Fruit fly (Drosophila melanogaster) whole organism, embryonic: Measurements from ENCODE around the gene Mocs2A.
A peak's percentile ranks its signal among the peaks of the same experiment; 100 is the strongest.

Experiments used
- ATbp ChIP-seq: fragments of 200-800 bp; sonication (Bioruptor generic); optimal IDR thresholded peaks from 2 replicates; lab custom pipeline; 2017; ENCODE audit warnings: missing biosample characterization, mild to moderate bottlenecking, missing genetic modification characterization, missing genetic modification reagents
- Aef1 ChIP-seq: fragments of 200-800 bp; sonication (Bioruptor generic); IDR thresholded peaks from 3 replicates; pipeline ENCODE4 v1.3.6; 2022; ENCODE audit warnings: missing biosample characterization, missing genetic modification characterization
- Atf-2 ChIP-seq: fragments of 200-800 bp; sonication (Bioruptor generic); optimal IDR thresholded peaks from 2 replicates; lab custom pipeline; 2016; ENCODE audit warnings: missing biosample characterization, missing genetic modification characterization
- CG10147 ChIP-seq: fragments of 200-800 bp; sonication (Bioruptor generic); optimal IDR thresholded peaks from 2 replicates; lab custom pipeline; 2019; ENCODE audit warnings: missing biosample characterization, mild to moderate bottlenecking, missing genetic modification characterization, moderate library complexity
- CG10959 ChIP-seq: fragments of 200-800 bp; sonication (Bioruptor generic); IDR thresholded peaks from 2 replicates; pipeline ENCODE4 v1.3.6; 2022; ENCODE audit warnings: missing biosample characterization, missing genetic modification characterization
- CG11085 ChIP-seq: fragments of 200-800 bp; sonication (Bioruptor generic); IDR thresholded peaks from 2 replicates; pipeline ENCODE4 v1.3.6; 2022; ENCODE audit warnings: missing biosample characterization, missing genetic modification characterization
- CG12391 ChIP-seq: fragments of 200-800 bp; sonication (Bioruptor generic); optimal IDR thresholded peaks from 3 replicates; lab custom pipeline; 2018; ENCODE audit warnings: missing biosample characterization, mild to moderate bottlenecking, missing genetic modification characterization, moderate library complexity
- CG15073 ChIP-seq: fragments of 200-800 bp; sonication (Bioruptor generic); optimal IDR thresholded peaks from 2 replicates; lab custom pipeline; 2016; ENCODE audit warnings: missing biosample characterization, missing genetic modification characterization
- CG15479 ChIP-seq: fragments of 200-800 bp; sonication (Bioruptor generic); optimal IDR thresholded peaks from 3 replicates; lab custom pipeline; 2019; ENCODE audit warnings: missing biosample characterization, mild to moderate bottlenecking, missing genetic modification characterization, moderate library complexity
- CG15514 ChIP-seq: fragments of 200-800 bp; sonication (Bioruptor generic); optimal IDR thresholded peaks from 3 replicates; lab custom pipeline; 2017; ENCODE audit warnings: missing biosample characterization, missing genetic modification characterization, mild to moderate bottlenecking, moderate library complexity, missing genetic modification reagents
- CG16813 ChIP-seq: fragments of 200-800 bp; sonication (Bioruptor generic); IDR thresholded peaks from 3 replicates; pipeline ENCODE4 v1.3.6; 2022; ENCODE audit warnings: missing biosample characterization, missing genetic modification characterization; ENCODE audit not compliant: partially characterized antibody
- CG17385 ChIP-seq: fragments of 200-800 bp; sonication (Bioruptor generic); optimal IDR thresholded peaks from 3 replicates; lab custom pipeline; 2018; ENCODE audit warnings: missing biosample characterization, mild to moderate bottlenecking, missing genetic modification characterization
- CG17802 ChIP-seq: fragments of 200-800 bp; sonication (Bioruptor generic); optimal IDR thresholded peaks from 2 replicates; lab custom pipeline; 2018; ENCODE audit warnings: missing biosample characterization, mild to moderate bottlenecking, missing genetic modification characterization, moderate library complexity
- CG2120 ChIP-seq: fragments of 200-800 bp; sonication (Bioruptor generic); optimal IDR thresholded peaks from 3 replicates; lab custom pipeline; 2016; ENCODE audit warnings: missing biosample characterization, missing genetic modification characterization
- CG2202 ChIP-seq: fragments of 200-800 bp; sonication (Bioruptor generic); optimal IDR thresholded peaks from 2 replicates; lab custom pipeline; 2018; ENCODE audit warnings: missing biosample characterization, mild to moderate bottlenecking, missing genetic modification characterization
- CG31441 ChIP-seq: fragments of 200-800 bp; sonication (Bioruptor generic); IDR thresholded peaks from 2 replicates; pipeline ENCODE4 v1.3.6; 2022; ENCODE audit warnings: missing biosample characterization, missing genetic modification characterization
- CG32772 ChIP-seq: fragments of 200-800 bp; sonication (Bioruptor generic); IDR thresholded peaks from 2 replicates; pipeline ENCODE4 v1.3.6; 2022; ENCODE audit warnings: missing biosample characterization, missing genetic modification characterization
- CG33213 ChIP-seq: fragments of 200-800 bp; sonication (Bioruptor generic); optimal IDR thresholded peaks from 3 replicates; lab custom pipeline; 2016; ENCODE audit warnings: missing biosample characterization, missing genetic modification characterization
- CG4404 ChIP-seq: fragments of 200-800 bp; sonication (Bioruptor generic); IDR thresholded peaks from 2 replicates; pipeline ENCODE4 v1.3.6; 2022; ENCODE audit warnings: missing biosample characterization, missing genetic modification characterization
- CG6272 ChIP-seq: fragments of 200-800 bp; sonication (Bioruptor generic); IDR thresholded peaks from 2 replicates; pipeline ENCODE4 v1.3.6; 2022; ENCODE audit warnings: missing biosample characterization, missing genetic modification characterization
- CG8089 ChIP-seq: fragments of 200-800 bp; sonication (Bioruptor generic); optimal IDR thresholded peaks from 3 replicates; lab custom pipeline; 2016; ENCODE audit warnings: missing biosample characterization, missing genetic modification characterization
- CG9609 ChIP-seq: fragments of 200-800 bp; sonication (Bioruptor generic); optimal IDR thresholded peaks from 3 replicates; lab custom pipeline; 2016; ENCODE audit warnings: missing biosample characterization, missing genetic modification characterization
- D19B ChIP-seq: fragments of 200-800 bp; sonication (Bioruptor generic); optimal IDR thresholded peaks from 2 replicates; lab custom pipeline; 2017; ENCODE audit warnings: missing biosample characterization, mild to moderate bottlenecking, missing genetic modification characterization
- H15 ChIP-seq: fragments of 200-800 bp; sonication (Bioruptor generic); IDR thresholded peaks from 3 replicates; pipeline ENCODE4 v1.3.6; 2022; ENCODE audit warnings: missing biosample characterization, missing genetic modification characterization
- NC2α ChIP-seq: fragments of 200-800 bp; sonication (Bioruptor generic); optimal IDR thresholded peaks from 2 replicates; lab custom pipeline; 2016; ENCODE audit warnings: missing biosample characterization, missing genetic modification characterization
- NC2β ChIP-seq: fragments of 200-800 bp; sonication (Bioruptor generic); optimal IDR thresholded peaks from 2 replicates; lab custom pipeline; 2016; ENCODE audit warnings: missing biosample characterization, missing genetic modification characterization
- Nf-YC ChIP-seq: fragments of 200-800 bp; optimal IDR thresholded peaks from 3 replicates; lab custom pipeline; 2019; ENCODE audit warnings: missing biosample characterization, mild to moderate bottlenecking, missing genetic modification characterization, moderate library complexity
- Poxn ChIP-seq: fragments of 200-800 bp; sonication (Bioruptor generic); IDR thresholded peaks from 2 replicates; pipeline ENCODE4 v1.3.6; 2022; ENCODE audit warnings: missing biosample characterization, missing genetic modification characterization
- al ChIP-seq: fragments of 200-800 bp; sonication (Bioruptor generic); IDR thresholded peaks from 2 replicates; pipeline ENCODE4 v1.3.6; 2022; ENCODE audit warnings: missing biosample characterization, missing genetic modification characterization
- bab2 ChIP-seq: fragments of 200-800 bp; sonication (Bioruptor generic); optimal IDR thresholded peaks from 2 replicates; lab custom pipeline; 2016; ENCODE audit warnings: missing biosample characterization, missing genetic modification characterization
- cas ChIP-seq: fragments of 200-800 bp; sonication (Bioruptor generic); IDR thresholded peaks from 2 replicates; pipeline ENCODE4 v1.3.6; 2022; ENCODE audit warnings: missing biosample characterization, missing genetic modification characterization
- crol ChIP-seq: fragments of 200-800 bp; sonication (Bioruptor generic); IDR thresholded peaks from 2 replicates; pipeline ENCODE4 v1.3.6; 2022; ENCODE audit warnings: missing biosample characterization, missing genetic modification characterization
- cwo ChIP-seq: fragments of 200-800 bp; sonication (Bioruptor generic); optimal IDR thresholded peaks from 3 replicates; lab custom pipeline; 2017; ENCODE audit warnings: missing biosample characterization, missing genetic modification characterization, mild to moderate bottlenecking, moderate library complexity, missing genetic modification reagents
- dm ChIP-seq: fragments of 200-800 bp; sonication (Bioruptor generic); optimal IDR thresholded peaks from 3 replicates; lab custom pipeline; 2016; ENCODE audit warnings: missing biosample characterization, missing genetic modification characterization
- emc ChIP-seq: fragments of 200-800 bp; sonication (Bioruptor generic); optimal IDR thresholded peaks from 2 replicates; lab custom pipeline; 2016; ENCODE audit warnings: missing biosample characterization, missing genetic modification characterization
- fru ChIP-seq: fragments of >200 bp; optimal IDR thresholded peaks from 2 replicates; lab custom pipeline; 2017
- fu2 ChIP-seq: fragments of 200-800 bp; sonication (Bioruptor generic); optimal IDR thresholded peaks from 2 replicates; lab custom pipeline; 2016; ENCODE audit warnings: missing biosample characterization, missing genetic modification characterization
- gsb ChIP-seq: fragments of 200-800 bp; sonication (Bioruptor generic); IDR thresholded peaks from 2 replicates; pipeline ENCODE4 v1.3.6; 2022; ENCODE audit warnings: missing biosample characterization, missing genetic modification characterization
- ham ChIP-seq: fragments of 200-800 bp; sonication (Bioruptor generic); IDR thresholded peaks from 2 replicates; pipeline ENCODE4 v1.3.6; 2022; ENCODE audit warnings: missing biosample characterization, missing genetic modification characterization
- kay ChIP-seq: fragments of 200-800 bp; sonication (Bioruptor generic); optimal IDR thresholded peaks from 2 replicates; lab custom pipeline; 2016; ENCODE audit warnings: missing biosample characterization, missing genetic modification characterization
- knrl ChIP-seq: fragments of 200-800 bp; sonication (Bioruptor generic); IDR thresholded peaks from 3 replicates; pipeline ENCODE4 v1.3.6; 2022; ENCODE audit warnings: missing biosample characterization, missing genetic modification characterization; ENCODE audit not compliant: partially characterized antibody
- nmo ChIP-seq: fragments of 200-800 bp; sonication (Bioruptor generic); optimal IDR thresholded peaks from 2 replicates; lab custom pipeline; 2018; ENCODE audit warnings: missing biosample characterization, mild to moderate bottlenecking, missing genetic modification characterization, moderate library complexity
- oc ChIP-seq: fragments of 200-800 bp; sonication (Bioruptor generic); optimal IDR thresholded peaks from 2 replicates; lab custom pipeline; 2018; ENCODE audit warnings: missing biosample characterization, mild to moderate bottlenecking, missing genetic modification characterization, moderate library complexity
- row ChIP-seq: fragments of 200-800 bp; sonication (Bioruptor generic); IDR thresholded peaks from 3 replicates; pipeline ENCODE4 v1.3.6; 2022; ENCODE audit warnings: missing biosample characterization, missing genetic modification characterization
- sc ChIP-seq, 3 experiments: fragments of >200 bp in 2 of 3; fragments of 200-800 bp in 1 of 3; sonication (Bioruptor generic) in 1 of 3; optimal IDR thresholded peaks; 2 replicates in 2 of 3; 3 replicates in 1 of 3; lab custom pipeline; 2017; ENCODE audit warnings: mild to moderate bottlenecking in 1 of 3, missing biosample characterization in 1 of 3, missing genetic modification characterization in 1 of 3, missing genetic modification reagents in 1 of 3
- schlank ChIP-seq: fragments of 200-800 bp; sonication (Bioruptor generic); optimal IDR thresholded peaks from 2 replicates; lab custom pipeline; 2018; ENCODE audit warnings: missing biosample characterization, mild to moderate bottlenecking, missing genetic modification characterization
- sr ChIP-seq: fragments of 200-800 bp; sonication (Bioruptor generic); IDR thresholded peaks from 3 replicates; pipeline ENCODE4 v1.3.6; 2022; ENCODE audit warnings: missing biosample characterization, missing genetic modification characterization
- stwl ChIP-seq: fragments of 200-800 bp; sonication (Bioruptor generic); optimal IDR thresholded peaks from 3 replicates; lab custom pipeline; 2018; ENCODE audit warnings: missing biosample characterization, mild to moderate bottlenecking, missing genetic modification characterization, moderate library complexity
- ttk ChIP-seq: fragments of 200-800 bp; sonication (Bioruptor generic); IDR thresholded peaks from 2 replicates; pipeline ENCODE4 v2.1.2; 2022; ENCODE audit warnings: missing biosample characterization, missing genetic modification characterization
- vnd ChIP-seq: fragments of 200-800 bp; sonication (Bioruptor generic); IDR thresholded peaks from 3 replicates; pipeline ENCODE4 v1.3.6; 2022; ENCODE audit warnings: missing biosample characterization, missing genetic modification characterization; ENCODE audit not compliant: partially characterized antibody
- zen2 ChIP-seq: fragments of 200-800 bp; sonication (Bioruptor generic); IDR thresholded peaks from 3 replicates; pipeline ENCODE4 v1.3.6; 2022; ENCODE audit warnings: missing biosample characterization, missing genetic modification characterization; ENCODE audit not compliant: partially characterized antibody
- zfh1 ChIP-seq: fragments of 200-800 bp; sonication (Bioruptor generic); IDR thresholded peaks from 3 replicates; pipeline ENCODE4 v1.3.6; 2022; ENCODE audit warnings: missing biosample characterization, missing genetic modification characterization

The Mocs2A gene

DNA sequence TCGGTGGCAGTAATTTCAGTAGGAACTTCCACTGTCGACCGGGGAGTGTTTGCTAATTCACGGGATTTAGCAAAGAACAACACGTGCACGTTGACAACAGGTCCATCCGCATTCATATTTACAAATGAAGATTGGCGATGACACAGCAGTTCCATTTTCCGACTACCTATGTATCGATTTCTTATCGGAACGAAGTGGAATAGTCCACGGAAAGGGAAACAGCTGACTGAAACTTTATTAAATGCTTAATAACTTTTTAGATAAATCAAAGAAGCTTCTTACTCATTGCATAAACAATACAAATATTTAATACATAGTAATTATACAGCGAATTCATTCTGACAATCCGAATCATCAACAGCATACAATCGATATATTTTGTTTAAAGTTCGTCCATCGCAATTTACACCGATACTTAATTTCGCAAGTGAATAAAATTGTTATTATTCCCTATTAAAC is at the start of gene Mocs2A, which contains the start of the genes Mocs2B and Clbn (continued):
- peak; percentile 79 for TF ChIP-seq vnd (GFP tag; lab: Robert Waterston, UW)
- peak; percentile 21 for TF ChIP-seq CG12391 (tag; lab: Kevin White, UChicago)
- no peak for TF ChIP-seq Atf-2 (GFP tag; lab: Kevin White, UChicago)
- TF ChIP-seq kay (GFP tag; lab: Kevin White, UChicago): no peak
- no peak for TF ChIP-seq cas (GFP tag; lab: Robert Waterston, UW)
- peak; percentile 39 for TF ChIP-seq CG15514 (GFP tag; lab: Kevin White, UChicago)
- TF ChIP-seq CG15479 (GFP tag; lab: Kevin White, UChicago): no peak
- TF ChIP-seq CG10959 (GFP tag; lab: Robert Waterston, UW): no peak
- no peak for TF ChIP-seq CG17802
- no peak for TF ChIP-seq CG11085 (GFP tag; lab: Robert Waterston, UW)
- no peak for TF ChIP-seq CG32772 (GFP tag; lab: Robert Waterston, UW)
- no peak for TF ChIP-seq ttk (GFP tag; lab: Robert Waterston, UW)
- no peak for TF ChIP-seq oc (tag; lab: Kevin White, UChicago)
- no peak for TF ChIP-seq CG17385 (GFP tag; lab: Kevin White, UChicago)
- no peak for TF ChIP-seq crol (GFP tag; lab: Robert Waterston, UW)
- peak; percentile 44; the same call in 1 of the 3 replicates for TF ChIP-seq zen2 (GFP tag; lab: Robert Waterston, UW)
- no peak for TF ChIP-seq H15 (GFP tag; lab: Robert Waterston, UW)
- no peak for TF ChIP-seq sc (optimal IDR thresholded peaks at IDR 0.05; lab: Kevin White, UChicago)
- TF ChIP-seq sc (GFP tag; optimal IDR thresholded peaks at IDR 0.05; lab: Kevin White, UChicago): no peak
- TF ChIP-seq CG4404 (GFP tag; lab: Robert Waterston, UW): no peak
- no peak for TF ChIP-seq CG2202 (tag; lab: Kevin White, UChicago)
- TF ChIP-seq CG2120 (GFP tag; lab: Kevin White, UChicago): peak; percentile 11
- TF ChIP-seq CG8089 (GFP tag; lab: Kevin White, UChicago): no peak
- no peak for TF ChIP-seq ham (GFP tag; lab: Robert Waterston, UW)
- TF ChIP-seq knrl (GFP tag; lab: Robert Waterston, UW): peak; percentile 81
- no peak for TF ChIP-seq NC2β (GFP tag; lab: Kevin White, UChicago)
- no peak for TF ChIP-seq gsb (GFP tag; lab: Robert Waterston, UW)
- no peak for TF ChIP-seq sr
- no peak for TF ChIP-seq fu2 (GFP tag; lab: Kevin White, UChicago)
- TF ChIP-seq CG6272: no peak
- TF ChIP-seq dm (GFP tag; lab: Kevin White, UChicago): peak; percentile 62
- no peak for TF ChIP-seq D19B (GFP tag; lab: Kevin White, UChicago)
- no peak for TF ChIP-seq cwo (GFP tag; lab: Kevin White, UChicago)
- no peak for TF ChIP-seq NC2α (GFP tag; lab: Kevin White, UChicago)
- TF ChIP-seq emc (GFP tag; lab: Kevin White, UChicago): no peak
- TF ChIP-seq Nf-YC: no peak
- TF ChIP-seq nmo (GFP tag; lab: Kevin White, UChicago): peak; percentile 14
- TF ChIP-seq CG16813: peak; percentile 82
- no peak for TF ChIP-seq CG10147
- TF ChIP-seq ATbp: no peak
- TF ChIP-seq Poxn: no peak
- no peak for TF ChIP-seq CG15073 (GFP tag; lab: Kevin White, UChicago)
- no peak for TF ChIP-seq fru (lab: Kevin White, UChicago)
- TF ChIP-seq stwl (tag; lab: Kevin White, UChicago): peak; percentile 18
- no peak for TF ChIP-seq bab2 (GFP tag; lab: Kevin White, UChicago)
- no peak for TF ChIP-seq al (GFP tag; lab: Robert Waterston, UW)
- TF ChIP-seq schlank (tag; lab: Kevin White, UChicago): no peak
- TF ChIP-seq zfh1 (GFP tag; lab: Robert Waterston, UW): no peak
- no peak for TF ChIP-seq CG33213 (GFP tag; lab: Kevin White, UChicago)
- no peak for TF ChIP-seq CG9609
- TF ChIP-seq CG31441 (GFP tag; lab: Robert Waterston, UW): no peak
- no peak for TF ChIP-seq Aef1 (GFP tag; lab: Robert Waterston, UW)
- TF ChIP-seq row (GFP tag; lab: Robert Waterston, UW): peak; percentile 64
